Worm (Caenorhabditis elegans) whole organism, L1 larva: ENCODE measurements around the gene C38D9.8.

Experiments used
- ceh-82 ChIP-seq, 3 experiments: fragments of 150-350 bp in 1 of 3; sonication (generic microtip) in 2 of 3; optimal IDR thresholded peaks; 2 replicates each; lab custom pipeline; 2014 to 2017; ENCODE audit warnings: missing biosample characterization in 3 of 3, missing genetic modification characterization in 3 of 3
- lin-39 ChIP-seq: fragments of 150-350 bp; optimal IDR thresholded peaks from 2 replicates; lab custom pipeline; 2014; ENCODE audit warnings: missing biosample characterization, missing genetic modification reagents, missing genetic modification characterization
- nhr-77 ChIP-seq: fragments of 150-350 bp; optimal IDR thresholded peaks from 2 replicates; lab custom pipeline; 2014; ENCODE audit warnings: missing biosample characterization, missing genetic modification characterization
- pqm-1 ChIP-seq: sonication (generic microtip); optimal IDR thresholded peaks from 3 replicates; lab custom pipeline; 2017; ENCODE audit warnings: missing biosample characterization, missing genetic modification characterization
- snpc-4 ChIP-seq: fragments of 150-350 bp; optimal IDR thresholded peaks from 2 replicates; lab custom pipeline; 2014; ENCODE audit warnings: missing biosample characterization, missing genetic modification characterization
- snu-23 ChIP-seq: sonication (generic microtip); optimal IDR thresholded peaks from 2 replicates; lab custom pipeline; 2016; ENCODE audit warnings: missing genetic modification characterization, missing compliant biosample characterization
- tlp-1 ChIP-seq: fragments of 150-350 bp; optimal IDR thresholded peaks from 2 replicates; lab custom pipeline; 2014; ENCODE audit warnings: missing biosample characterization, missing genetic modification characterization
- ztf-4 ChIP-seq: fragments of 150-350 bp; optimal IDR thresholded peaks from 2 replicates; lab custom pipeline; 2014; ENCODE audit warnings: missing biosample characterization, missing genetic modification characterization

- no peak for TF ChIP-seq snpc-4
- no peak for TF ChIP-seq ceh-82 (tag; optimal IDR thresholded peaks at IDR 0.05; lab: Kevin White, UChicago)
- TF ChIP-seq tlp-1 (tag; lab: Kevin White, UChicago), result no peak
- TF ChIP-seq nhr-77 (tag; lab: Kevin White, UChicago), result no peak
- no peak for TF ChIP-seq lin-39 (tag; lab: Kevin White, UChicago)
- no peak for TF ChIP-seq ztf-4 (tag; lab: Kevin White, UChicago)
- no peak for TF ChIP-seq snu-23 (GFP tag; lab: Kevin White, UChicago)
- TF ChIP-seq pqm-1 (tag; lab: Kevin White, UChicago), result no peak
Observed at ce11 chrV:17601520-17601919, 48.9 kb upstream of the C38D9.8 start, which contains the start of gene ztf-25.
